Worm (Caenorhabditis elegans) whole organism, L3 larva: ENCODE measurements around the gene nep-15.

Experiments used
- R02D3.7 ChIP-seq: fragments of 150-350 bp; optimal IDR thresholded peaks from 2 replicates; lab custom pipeline; 2014; ENCODE audit warnings: missing biosample characterization, missing genetic modification characterization
- aly-2 ChIP-seq: fragments of 150-350 bp; optimal IDR thresholded peaks from 2 replicates; lab custom pipeline; 2014; ENCODE audit warnings: missing biosample characterization, missing genetic modification characterization
- ama-1 ChIP-seq: fragments of 150-350 bp; optimal IDR thresholded peaks from 2 replicates; lab custom pipeline; 2018
- ceh-16 ChIP-seq: sonication (generic microtip); optimal IDR thresholded peaks from 2 replicates; lab custom pipeline; 2017; ENCODE audit warnings: missing biosample characterization, missing genetic modification characterization
- ceh-28 ChIP-seq: fragments of 150-350 bp; optimal IDR thresholded peaks from 2 replicates; lab custom pipeline; 2014; ENCODE audit warnings: missing biosample characterization, missing genetic modification reagents, missing genetic modification characterization
- ceh-82 ChIP-seq: fragments of 150-350 bp; optimal IDR thresholded peaks from 2 replicates; lab custom pipeline; 2014; ENCODE audit warnings: missing biosample characterization, missing genetic modification characterization
- ceh-9 ChIP-seq: sonication (generic microtip); optimal IDR thresholded peaks from 2 replicates; lab custom pipeline; 2018; ENCODE audit warnings: missing biosample characterization, missing genetic modification characterization
- daf-12 ChIP-seq: fragments of 150-350 bp; optimal IDR thresholded peaks from 2 replicates; lab custom pipeline; 2014; ENCODE audit warnings: missing biosample characterization, missing genetic modification reagents, missing genetic modification characterization
- egl-27 ChIP-seq: sonication (generic microtip); optimal IDR thresholded peaks from 4 replicates; lab custom pipeline; 2017; ENCODE audit warnings: missing biosample characterization, missing genetic modification reagents, missing genetic modification characterization
- egl-5 ChIP-seq: fragments of 150-350 bp; optimal IDR thresholded peaks from 2 replicates; lab custom pipeline; 2017; ENCODE audit warnings: missing biosample characterization, missing genetic modification reagents, missing genetic modification characterization, inconsistent platforms
- elt-1 ChIP-seq: fragments of 150-350 bp; optimal IDR thresholded peaks from 2 replicates; lab custom pipeline; 2014; ENCODE audit warnings: missing biosample characterization, missing genetic modification characterization
- elt-2 ChIP-seq: sonication (generic microtip); optimal IDR thresholded peaks from 2 replicates; lab custom pipeline; 2016; ENCODE audit warnings: missing genetic modification reagents, mild to moderate bottlenecking, missing genetic modification characterization, missing compliant biosample characterization
- elt-3 ChIP-seq, 3 experiments: fragments of 150-350 bp in 1 of 3; sonication (generic microtip) in 2 of 3; optimal IDR thresholded peaks; 2 replicates in 2 of 3; 4 replicates in 1 of 3; lab custom pipeline; 2014 to 2017; ENCODE audit warnings: missing biosample characterization in 3 of 3, missing genetic modification characterization in 3 of 3
- eor-1 ChIP-seq, 2 experiments: fragments of 150-350 bp; optimal IDR thresholded peaks; 2 replicates each; lab custom pipeline; 2014 to 2018; ENCODE audit warnings: missing biosample characterization in 2 of 2, missing genetic modification characterization in 2 of 2
- fkh-10 ChIP-seq: sonication (generic microtip); optimal IDR thresholded peaks from 2 replicates; lab custom pipeline; 2017; ENCODE audit warnings: missing biosample characterization, missing genetic modification reagents, missing genetic modification characterization
- fkh-2 ChIP-seq: fragments of 150-350 bp; optimal IDR thresholded peaks from 2 replicates; lab custom pipeline; 2014; ENCODE audit warnings: missing biosample characterization, missing genetic modification reagents, missing genetic modification characterization
- fos-1 ChIP-seq: fragments of 150-350 bp; optimal IDR thresholded peaks from 2 replicates; lab custom pipeline; 2014; ENCODE audit warnings: missing biosample characterization, missing genetic modification characterization
- jun-1 ChIP-seq: fragments of 150-350 bp; optimal IDR thresholded peaks from 2 replicates; lab custom pipeline; 2014; ENCODE audit warnings: missing biosample characterization, missing genetic modification reagents, missing genetic modification characterization
- lin-39 ChIP-seq: fragments of 150-350 bp; optimal IDR thresholded peaks from 2 replicates; lab custom pipeline; 2018; ENCODE audit warnings: missing biosample characterization, missing genetic modification reagents, missing genetic modification characterization
- lsy-12 ChIP-seq: sonication (generic microtip); optimal IDR thresholded peaks from 2 replicates; lab custom pipeline; 2016; ENCODE audit warnings: mild to moderate bottlenecking, missing genetic modification characterization, missing compliant biosample characterization
- mml-1 ChIP-seq: fragments of 150-350 bp; sonication (generic microtip); optimal IDR thresholded peaks from 3 replicates; lab custom pipeline; 2014; ENCODE audit warnings: missing biosample characterization, missing genetic modification characterization
- nhr-12 ChIP-seq: fragments of 150-350 bp; optimal IDR thresholded peaks from 2 replicates; lab custom pipeline; 2014; ENCODE audit warnings: missing biosample characterization, missing genetic modification characterization
- nhr-23 ChIP-seq: fragments of 150-350 bp; optimal IDR thresholded peaks from 2 replicates; lab custom pipeline; 2014; ENCODE audit warnings: missing biosample characterization, missing genetic modification reagents, missing genetic modification characterization
- nhr-237 ChIP-seq: fragments of 150-350 bp; optimal IDR thresholded peaks from 2 replicates; lab custom pipeline; 2014; ENCODE audit warnings: missing biosample characterization, missing genetic modification characterization
- nhr-28 ChIP-seq: fragments of 150-350 bp; optimal IDR thresholded peaks from 2 replicates; lab custom pipeline; 2014; ENCODE audit warnings: missing biosample characterization, missing genetic modification characterization
- nhr-43 ChIP-seq: sonication (generic microtip); optimal IDR thresholded peaks from 2 replicates; lab custom pipeline; 2016; ENCODE audit warnings: mild to moderate bottlenecking, missing genetic modification characterization, missing compliant biosample characterization; ENCODE audit not compliant: poor library complexity, severe bottlenecking
- nhr-67 ChIP-seq: fragments of 150-350 bp; optimal IDR thresholded peaks from 2 replicates; lab custom pipeline; 2014; ENCODE audit warnings: missing biosample characterization, missing genetic modification characterization
- pha-4 ChIP-seq: fragments of 150-350 bp; optimal IDR thresholded peaks from 2 replicates; lab custom pipeline; 2014; ENCODE audit warnings: missing biosample characterization, missing genetic modification reagents, missing genetic modification characterization
- pqm-1 ChIP-seq: fragments of 150-350 bp; optimal IDR thresholded peaks from 2 replicates; lab custom pipeline; 2017; ENCODE audit warnings: missing biosample characterization, missing genetic modification characterization, inconsistent platforms
- sea-2 ChIP-seq: fragments of 150-350 bp; sonication (generic microtip); optimal IDR thresholded peaks from 4 replicates; lab custom pipeline; 2014; ENCODE audit warnings: missing biosample characterization, missing genetic modification reagents, missing genetic modification characterization
- skn-1 ChIP-seq: fragments of 150-350 bp; optimal IDR thresholded peaks from 2 replicates; lab custom pipeline; 2014; ENCODE audit warnings: missing biosample characterization, missing genetic modification characterization
- snpc-4 ChIP-seq: fragments of 150-350 bp; optimal IDR thresholded peaks from 2 replicates; lab custom pipeline; 2014; ENCODE audit warnings: missing biosample characterization, missing genetic modification characterization
- tbx-2 ChIP-seq: sonication (generic microtip); optimal IDR thresholded peaks from 2 replicates; lab custom pipeline; 2016; ENCODE audit warnings: mild to moderate bottlenecking, missing genetic modification characterization, missing compliant biosample characterization
- unc-39 ChIP-seq: sonication (generic microtip); optimal IDR thresholded peaks from 4 replicates; lab custom pipeline; 2017; ENCODE audit warnings: missing biosample characterization, missing genetic modification characterization
- unc-62 ChIP-seq: fragments of 150-350 bp; sonication (generic microtip); optimal IDR thresholded peaks from 4 replicates; lab custom pipeline; 2014; ENCODE audit warnings: missing biosample characterization, missing genetic modification reagents, missing genetic modification characterization
- zag-1 ChIP-seq: fragments of 150-350 bp; optimal IDR thresholded peaks from 2 replicates; lab custom pipeline; 2014; ENCODE audit warnings: missing biosample characterization, missing genetic modification characterization
- ztf-11 ChIP-seq: fragments of 150-350 bp; optimal IDR thresholded peaks from 2 replicates; lab custom pipeline; 2014; ENCODE audit warnings: missing biosample characterization, missing genetic modification characterization
- ztf-4 ChIP-seq: fragments of 150-350 bp; optimal IDR thresholded peaks from 2 replicates; lab custom pipeline; 2014; ENCODE audit warnings: missing biosample characterization, missing genetic modification characterization

nep-15 gene

DNA sequence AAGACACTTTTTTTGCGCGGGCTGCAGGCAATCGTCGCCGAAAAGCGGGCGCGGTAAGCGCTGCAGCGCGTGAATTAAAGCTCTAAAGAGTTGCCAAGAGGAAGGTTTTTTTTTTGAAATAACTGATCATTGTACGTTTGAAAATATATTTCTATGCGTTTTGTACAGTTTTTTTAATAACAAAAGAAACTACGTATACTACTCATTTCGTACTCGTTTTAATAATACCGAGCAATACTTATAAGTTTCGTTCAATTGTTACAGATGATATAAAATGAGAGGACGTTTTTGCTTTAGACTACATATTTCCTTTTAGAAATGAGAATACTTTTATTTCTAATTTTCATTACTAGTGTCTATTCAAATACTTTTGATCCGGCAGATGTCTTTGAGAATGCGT lies at the start of gene nep-15:
Gene nep-15, plus strand, starts transcription at position 301 of the 400 bp plus-strand sequence.
- TF ChIP-seq nhr-23 (tag; lab: Kevin White, UChicago) (no peak), fkh-2 (tag; lab: Kevin White, UChicago) (no peak), aly-2 (tag; lab: Kevin White, UChicago) (no peak), elt-1 (tag; lab: Kevin White, UChicago) (no peak), lin-39 (no peak), jun-1 (tag; lab: Kevin White, UChicago) (no peak), nhr-67 (tag; lab: Kevin White, UChicago) (no peak), sea-2 (GFP tag; lab: Kevin White, UChicago) (no peak), ztf-11 (no peak), elt-2 (tag; lab: Kevin White, UChicago) (no peak), unc-62 (GFP tag; lab: Kevin White, UChicago) (no peak), nhr-237 (tag; lab: Kevin White, UChicago) (no peak), nhr-43 (tag; lab: Kevin White, UChicago) (no peak), daf-12 (tag; lab: Kevin White, UChicago) (no peak), egl-5 (tag; lab: Kevin White, UChicago) (no peak), snpc-4 (tag; lab: Kevin White, UChicago) (no peak), elt-3 (tag; optimal IDR thresholded peaks at IDR 0.05; lab: Kevin White, UChicago) (no peak)

DNA sequence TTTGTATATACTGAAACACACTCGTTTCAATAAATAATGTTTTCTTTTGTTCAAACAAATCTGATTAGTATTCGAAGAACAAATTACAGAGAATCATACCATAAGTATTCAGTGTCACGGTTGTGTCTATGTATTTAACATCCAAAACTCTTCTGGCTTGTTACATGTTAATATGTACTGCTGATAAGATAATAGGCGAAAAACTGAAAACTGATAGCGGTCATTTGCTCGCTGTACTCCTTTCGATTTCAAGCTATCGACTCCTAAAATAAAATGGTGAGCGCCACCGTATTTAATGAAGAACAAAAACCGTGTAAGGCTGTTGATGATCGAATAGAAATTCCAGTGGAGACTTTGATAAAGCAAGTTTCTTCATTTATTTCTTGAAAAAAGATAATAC lies 48.6 kb upstream of the nep-15 start, which contains the start of gene R09F10.1:
Gene R09F10.1, plus strand, starts transcription at position 222 of the 400 bp plus-strand sequence.
- peak; percentile 50 for TF ChIP-seq pha-4 (tag; lab: Kevin White, UChicago)
- peak; percentile 46 for TF ChIP-seq pqm-1
- TF ChIP-seq lsy-12 (tag; lab: Kevin White, UChicago): no peak
- TF ChIP-seq elt-2 (tag; lab: Kevin White, UChicago): peak; percentile 75
- TF ChIP-seq ceh-16 (tag; lab: Kevin White, UChicago): no peak
- TF ChIP-seq nhr-28 (tag; lab: Kevin White, UChicago): no peak

DNA sequence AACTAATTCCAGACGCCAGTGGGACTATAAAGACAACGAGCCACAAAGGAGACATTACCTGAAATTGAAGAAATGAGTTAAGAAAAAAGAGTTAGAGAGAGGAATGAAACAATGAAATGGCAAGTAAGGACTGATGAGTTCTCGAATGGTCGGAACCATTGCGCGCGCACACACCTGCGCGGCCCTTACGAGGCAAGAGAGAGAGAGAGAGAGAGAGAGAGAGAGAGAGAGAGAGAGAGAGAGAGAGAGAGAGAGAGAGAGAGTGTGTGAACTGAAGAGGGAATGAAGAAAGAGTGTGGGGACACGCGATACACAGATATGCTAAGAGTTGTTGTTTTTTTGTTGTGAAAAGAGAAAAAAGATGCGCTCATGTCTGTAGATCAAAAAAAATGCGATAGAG lies 45.6 kb upstream of the nep-15 start, which contains the start of gene R09F10.8:
Gene R09F10.8, minus strand, starts transcription at position 58 of the 400 bp plus-strand sequence.
- no peak for TF ChIP-seq aly-2 (tag; lab: Kevin White, UChicago)
- TF ChIP-seq fkh-10 (GFP tag; lab: Kevin White, UChicago): no peak
- TF ChIP-seq ceh-28 (tag; lab: Kevin White, UChicago): no peak
- TF ChIP-seq nhr-12: no peak
- no peak for TF ChIP-seq sea-2 (GFP tag; lab: Kevin White, UChicago)
- no peak for TF ChIP-seq lsy-12 (tag; lab: Kevin White, UChicago)
- no peak for TF ChIP-seq eor-1 (tag; optimal IDR thresholded peaks at IDR 0.05; lab: Kevin White, UChicago)
- TF ChIP-seq nhr-23 (tag; lab: Kevin White, UChicago): no peak
- TF ChIP-seq egl-27 (tag; lab: Kevin White, UChicago): no peak
- no peak for TF ChIP-seq ztf-4 (tag; lab: Kevin White, UChicago)
- no peak for TF ChIP-seq daf-12 (tag; lab: Kevin White, UChicago)
- no peak for TF ChIP-seq nhr-43 (tag; lab: Kevin White, UChicago)
- no peak for TF ChIP-seq ama-1 (lab: Kevin White, UChicago)
- TF ChIP-seq ceh-82: no peak

DNA sequence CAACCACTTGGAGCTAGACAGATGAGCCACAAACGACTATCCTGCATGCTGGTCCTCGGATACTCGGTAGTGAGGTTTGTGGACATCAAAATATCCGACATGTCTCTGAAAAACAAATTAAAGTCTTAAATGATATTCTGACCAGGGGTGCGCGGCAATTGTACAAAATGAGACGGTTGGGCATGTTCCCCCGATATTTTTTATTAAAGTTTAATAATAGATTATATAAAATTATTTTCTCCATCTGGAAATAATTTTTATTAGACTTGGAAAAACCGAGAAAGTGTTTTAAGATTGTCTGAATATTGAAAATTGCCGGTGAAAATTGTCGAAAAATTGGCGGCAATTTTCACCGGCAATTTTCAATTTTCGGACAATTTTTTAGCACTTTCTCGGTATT lies 44.2 kb upstream of the nep-15 start, which contains the start of gene F55E10.4:
Gene F55E10.4, minus strand, starts transcription at position 101 of the 400 bp plus-strand sequence.
- TF ChIP-seq tbx-2: no peak
- TF ChIP-seq nhr-28 (tag; lab: Kevin White, UChicago): no peak
- TF ChIP-seq ceh-9 (tag; lab: Kevin White, UChicago): no peak
- TF ChIP-seq nhr-237 (tag; lab: Kevin White, UChicago): no peak
- TF ChIP-seq elt-1 (tag; lab: Kevin White, UChicago): no peak
- no peak for TF ChIP-seq sea-2 (GFP tag; lab: Kevin White, UChicago)
- TF ChIP-seq fos-1 (tag; lab: Kevin White, UChicago): no peak
- TF ChIP-seq nhr-67 (tag; lab: Kevin White, UChicago): no peak
- TF ChIP-seq aly-2 (tag; lab: Kevin White, UChicago): no peak
- no peak for TF ChIP-seq skn-1 (tag; lab: Kevin White, UChicago)
- TF ChIP-seq daf-12 (tag; lab: Kevin White, UChicago): no peak
- no peak for TF ChIP-seq egl-5 (tag; lab: Kevin White, UChicago)
- no peak for TF ChIP-seq mml-1 (tag; lab: Kevin White, UChicago)
- no peak for TF ChIP-seq egl-27 (tag; lab: Kevin White, UChicago)
- no peak for TF ChIP-seq zag-1
- TF ChIP-seq nhr-23 (tag; lab: Kevin White, UChicago): no peak
- no peak for TF ChIP-seq R02D3.7 (tag; lab: Kevin White, UChicago)
- no peak for TF ChIP-seq elt-3 (tag; optimal IDR thresholded peaks at IDR 0.05; lab: Kevin White, UChicago)
- TF ChIP-seq unc-39 (tag; lab: Kevin White, UChicago): no peak
- no peak for TF ChIP-seq eor-1 (tag; optimal IDR thresholded peaks at IDR 0.05; lab: Kevin White, UChicago)
